Worm (Caenorhabditis elegans) whole organism, young adult: ENCODE data around the gene F29A7.8.
A peak's percentile ranks its signal among the peaks of the same experiment; 100 is the strongest.

Experiments used
- B0261.1 ChIP-seq: sonication (generic microtip); optimal IDR thresholded peaks from 2 replicates; lab custom pipeline; 2016; ENCODE audit warnings: mild to moderate bottlenecking, missing genetic modification characterization, moderate library complexity, missing compliant biosample characterization
- C06A6.2 ChIP-seq: fragments of 200-800 bp; sonication (Bioruptor generic); conservative IDR thresholded peaks from 2 replicates; pipeline ENCODE4 v1.3.6; 2022; ENCODE audit warnings: missing genetic modification characterization, missing compliant biosample characterization
- D2030.7 ChIP-seq: fragments of 200-800 bp; sonication (Bioruptor generic); IDR thresholded peaks from 2 replicates; pipeline ENCODE4 v1.3.6; 2022; ENCODE audit warnings: missing genetic modification reagents, missing genetic modification characterization, missing compliant biosample characterization
- F22D6.2 ChIP-seq: sonication (generic microtip); optimal IDR thresholded peaks from 2 replicates; lab custom pipeline; 2016; ENCODE audit warnings: mild to moderate bottlenecking, missing genetic modification characterization, missing compliant biosample characterization
- F23B12.7 ChIP-seq: sonication (generic microtip); optimal IDR thresholded peaks from 2 replicates; lab custom pipeline; 2017; ENCODE audit warnings: missing genetic modification characterization, mild to moderate bottlenecking, missing compliant biosample characterization, antibody characterized with exemption, moderate library complexity; ENCODE audit not compliant: insufficient read depth
- F37B4.10 ChIP-seq: fragments of 200-800 bp; sonication (Bioruptor generic); IDR thresholded peaks from 2 replicates; pipeline ENCODE4 v1.3.6; 2022; ENCODE audit warnings: missing genetic modification characterization, missing compliant biosample characterization
- F39B2.1 ChIP-seq: fragments of 200-800 bp; sonication (Bioruptor generic); IDR thresholded peaks from 2 replicates; pipeline ENCODE4 v1.3.6; 2022; ENCODE audit warnings: missing genetic modification reagents, missing genetic modification characterization, missing compliant biosample characterization
- Y53F4B.3 ChIP-seq: fragments of 200-800 bp; sonication (Bioruptor generic); IDR thresholded peaks from 2 replicates; pipeline ENCODE4 v1.3.6; 2022; ENCODE audit warnings: missing genetic modification reagents, missing genetic modification characterization, missing compliant biosample characterization
- Y56A3A.18 ChIP-seq: fragments of 200-800 bp; sonication (Bioruptor generic); IDR thresholded peaks from 2 replicates; pipeline ENCODE4 v1.3.6; 2022; ENCODE audit warnings: missing genetic modification reagents, missing genetic modification characterization, missing compliant biosample characterization
- Y95B8A.8 ChIP-seq: fragments of 200-800 bp; sonication (Bioruptor generic); IDR thresholded peaks from 2 replicates; pipeline ENCODE4 v1.3.6; 2022; ENCODE audit warnings: missing genetic modification reagents, missing genetic modification characterization, missing compliant biosample characterization
- akir-1 ChIP-seq: fragments of 200-800 bp; sonication (Bioruptor generic); optimal IDR thresholded peaks from 2 replicates; lab custom pipeline; 2018; ENCODE audit warnings: mild to moderate bottlenecking, missing genetic modification characterization, moderate library complexity, missing compliant biosample characterization
- aptf-3 ChIP-seq: fragments of 200-800 bp; sonication (Bioruptor generic); IDR thresholded peaks from 2 replicates; pipeline ENCODE4 v1.3.6; 2022; ENCODE audit warnings: missing genetic modification characterization, missing compliant biosample characterization
- attf-6 ChIP-seq: fragments of 200-800 bp; sonication (Bioruptor generic); IDR thresholded peaks from 2 replicates; pipeline ENCODE4 v1.3.6; 2022; ENCODE audit warnings: missing genetic modification reagents, missing genetic modification characterization, missing compliant biosample characterization
- bed-1 ChIP-seq: fragments of 200-800 bp; sonication (Bioruptor generic); IDR thresholded peaks from 2 replicates; pipeline ENCODE4 v1.3.6; 2022; ENCODE audit warnings: missing genetic modification reagents, missing genetic modification characterization, missing compliant biosample characterization
- bed-2 ChIP-seq: fragments of 200-800 bp; sonication (Bioruptor generic); IDR thresholded peaks from 2 replicates; pipeline ENCODE4 v1.3.6; 2022; ENCODE audit warnings: missing genetic modification reagents, missing genetic modification characterization, missing compliant biosample characterization
- ccch-3 ChIP-seq: fragments of 200-800 bp; sonication (Bioruptor generic); optimal IDR thresholded peaks from 2 replicates; lab custom pipeline; 2018; ENCODE audit warnings: mild to moderate bottlenecking, missing genetic modification characterization, missing compliant biosample characterization
- ceh-58 ChIP-seq: fragments of 200-800 bp; sonication (Bioruptor generic); IDR thresholded peaks from 2 replicates; pipeline ENCODE4 v1.3.6; 2022; ENCODE audit warnings: missing genetic modification characterization, missing compliant biosample characterization
- ceh-79 ChIP-seq: sonication (generic microtip); optimal IDR thresholded peaks from 2 replicates; lab custom pipeline; 2017; ENCODE audit warnings: mild to moderate bottlenecking, missing genetic modification characterization, missing compliant biosample characterization
- ceh-91 ChIP-seq: fragments of 200-800 bp; sonication (Bioruptor generic); IDR thresholded peaks from 2 replicates; pipeline ENCODE4 v1.3.6; 2022; ENCODE audit warnings: missing genetic modification reagents, missing genetic modification characterization, missing compliant biosample characterization
- dpl-1 ChIP-seq: fragments of 150-350 bp; optimal IDR thresholded peaks from 2 replicates; lab custom pipeline; 2014; ENCODE audit warnings: missing biosample characterization, missing genetic modification reagents, missing genetic modification characterization
- egl-18 ChIP-seq: fragments of 200-800 bp; sonication (Bioruptor generic); IDR thresholded peaks from 2 replicates; pipeline ENCODE4 v1.3.6; 2022; ENCODE audit warnings: missing genetic modification reagents, missing genetic modification characterization, missing compliant biosample characterization
- egl-44 ChIP-seq: fragments of 200-800 bp; sonication (Bioruptor generic); IDR thresholded peaks from 2 replicates; pipeline ENCODE4 v1.3.6; 2022; ENCODE audit warnings: missing genetic modification reagents, missing genetic modification characterization, missing compliant biosample characterization
- egrh-3 ChIP-seq: fragments of 200-800 bp; sonication (Bioruptor generic); IDR thresholded peaks from 2 replicates; pipeline ENCODE4 v1.3.6; 2022; ENCODE audit warnings: missing genetic modification reagents, missing genetic modification characterization, missing compliant biosample characterization
- fkh-3 ChIP-seq: sonication (generic microtip); optimal IDR thresholded peaks from 2 replicates; lab custom pipeline; 2016; ENCODE audit warnings: mild to moderate bottlenecking, missing genetic modification characterization, missing compliant biosample characterization
- hsf-1 ChIP-seq: fragments of 200-800 bp; sonication (Bioruptor generic); IDR thresholded peaks from 2 replicates; pipeline ENCODE4 v1.3.6; 2022; ENCODE audit warnings: missing genetic modification reagents, missing genetic modification characterization, missing compliant biosample characterization
- lin-35 ChIP-seq, 3 experiments: fragments of 150-350 bp in 2 of 3; sonication (generic microtip) in 1 of 3; optimal IDR thresholded peaks; 2 replicates each; lab custom pipeline; 2014 to 2018; ENCODE audit warnings: missing biosample characterization in 3 of 3, missing genetic modification characterization in 3 of 3, missing genetic modification reagents in 3 of 3
- lir-1 ChIP-seq: fragments of 200-800 bp; sonication (Bioruptor generic); conservative IDR thresholded peaks from 2 replicates; pipeline ENCODE4 v1.3.6; 2022; ENCODE audit warnings: missing genetic modification reagents, missing genetic modification characterization, missing compliant biosample characterization
- madf-3 ChIP-seq: fragments of 200-800 bp; sonication (Bioruptor generic); IDR thresholded peaks from 2 replicates; pipeline ENCODE4 v1.3.6; 2022; ENCODE audit warnings: missing genetic modification reagents, missing genetic modification characterization, missing compliant biosample characterization
- mel-28 ChIP-seq: sonication (generic microtip); optimal IDR thresholded peaks from 2 replicates; lab custom pipeline; 2016; ENCODE audit warnings: borderline replicate concordance, mild to moderate bottlenecking, missing genetic modification characterization, missing compliant biosample characterization
- nfya-1 ChIP-seq: sonication (generic microtip); optimal IDR thresholded peaks from 2 replicates; lab custom pipeline; 2017; ENCODE audit warnings: antibody characterized with exemption, missing compliant biosample characterization, missing genetic modification characterization, borderline replicate concordance; ENCODE audit not compliant: insufficient read depth
- nfyb-1 ChIP-seq: fragments of 200-800 bp; sonication (Bioruptor generic); IDR thresholded peaks from 2 replicates; pipeline ENCODE4 v1.3.6; 2022; ENCODE audit warnings: missing genetic modification reagents, missing genetic modification characterization, missing compliant biosample characterization
- nhr-179 ChIP-seq: sonication (generic microtip); optimal IDR thresholded peaks from 2 replicates; lab custom pipeline; 2016; ENCODE audit warnings: mild to moderate bottlenecking, missing genetic modification characterization, missing compliant biosample characterization
- nhr-90 ChIP-seq: sonication (generic microtip); optimal IDR thresholded peaks from 2 replicates; lab custom pipeline; 2016; ENCODE audit warnings: missing genotype, mild to moderate bottlenecking, missing genetic modification characterization, missing compliant biosample characterization
- rec-8 ChIP-seq, 2 experiments: sonication (generic microtip); optimal IDR thresholded peaks; 2 replicates each; lab custom pipeline; 2016; ENCODE audit warnings: mild to moderate bottlenecking in 2 of 2, missing genetic modification characterization in 2 of 2, missing genetic modification reagents in 2 of 2, missing genotype in 2 of 2, missing biosample characterization in 1 of 2, missing compliant biosample characterization in 1 of 2, moderate library complexity in 1 of 2
- rpc-1 ChIP-seq, 2 experiments: fragments of 150-350 bp in 1 of 2; sonication (generic microtip) in 1 of 2; optimal IDR thresholded peaks; 2 replicates each; lab custom pipeline; 2014 to 2018; ENCODE audit warnings: missing biosample characterization in 1 of 2, missing genetic modification characterization in 1 of 2, missing genetic modification reagents in 1 of 2, missing genotype in 1 of 2
- snpc-1.1 ChIP-seq: sonication (generic microtip); optimal IDR thresholded peaks from 2 replicates; lab custom pipeline; 2017; ENCODE audit warnings: missing genetic modification characterization, mild to moderate bottlenecking, missing compliant biosample characterization, antibody characterized with exemption, moderate library complexity, missing genotype, missing genetic modification reagents; ENCODE audit not compliant: insufficient read depth
- snpc-4 ChIP-seq, 5 experiments: fragments of 150-350 bp in 1 of 5; sonication (generic microtip) in 4 of 5; optimal IDR thresholded peaks; 2 replicates each; lab custom pipeline; 2014 to 2018; ENCODE audit warnings: missing genetic modification characterization in 5 of 5, missing biosample characterization in 3 of 5, antibody characterized with exemption in 2 of 5, mild to moderate bottlenecking in 2 of 5, missing compliant biosample characterization in 2 of 5, missing genotype in 2 of 5, moderate library complexity in 2 of 5, missing genetic modification reagents in 1 of 5
- sptf-2 ChIP-seq: fragments of 200-800 bp; sonication (Bioruptor generic); optimal IDR thresholded peaks from 2 replicates; lab custom pipeline; 2018; ENCODE audit warnings: mild to moderate bottlenecking, missing genetic modification characterization, missing compliant biosample characterization
- xnd-1 ChIP-seq: sonication (generic microtip); optimal IDR thresholded peaks from 2 replicates; lab custom pipeline; 2016; ENCODE audit warnings: missing genotype, missing genetic modification reagents, missing genetic modification characterization, missing compliant biosample characterization
- zfh-2 ChIP-seq: fragments of 200-800 bp; sonication (Bioruptor generic); conservative IDR thresholded peaks from 2 replicates; pipeline ENCODE4 v1.3.6; 2022; ENCODE audit warnings: missing genetic modification reagents, missing genetic modification characterization, missing compliant biosample characterization
- ztf-18 ChIP-seq: sonication (generic microtip); optimal IDR thresholded peaks from 2 replicates; lab custom pipeline; 2016; ENCODE audit warnings: missing genotype, mild to moderate bottlenecking, missing genetic modification characterization, missing compliant biosample characterization
- ztf-25 ChIP-seq: fragments of 200-800 bp; sonication (Bioruptor generic); IDR thresholded peaks from 2 replicates; pipeline ENCODE4 v1.3.6; 2022; ENCODE audit warnings: missing genetic modification reagents, missing genetic modification characterization, missing compliant biosample characterization
- ztf-3 ChIP-seq: fragments of 200-800 bp; sonication (Bioruptor generic); optimal IDR thresholded peaks from 2 replicates; lab custom pipeline; 2018; ENCODE audit warnings: mild to moderate bottlenecking, missing genetic modification characterization, missing compliant biosample characterization

F29A7.8 gene

DNA sequence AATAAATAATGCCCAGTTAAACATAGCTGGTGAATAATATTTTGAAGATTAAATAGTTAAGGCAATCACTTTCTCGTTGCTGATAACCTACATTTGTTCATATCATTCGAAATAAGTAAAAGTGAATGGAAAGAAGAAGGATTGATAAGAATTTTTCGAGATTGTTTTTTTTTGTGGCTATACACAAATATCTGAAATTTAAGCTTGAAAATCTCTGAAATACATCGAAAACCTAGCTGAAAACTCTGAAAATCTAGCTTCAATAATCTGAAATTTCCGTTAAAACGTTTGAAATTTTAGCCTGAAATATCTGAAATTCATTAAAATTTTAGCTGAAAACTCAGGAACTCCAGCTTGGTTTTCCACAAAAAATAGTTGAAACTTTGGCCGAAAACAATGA, 18.2 kb downstream of the F29A7.8 start, which contains the start of gene T05A8.6:
Gene T05A8.6 (minus strand): TSS at position 101 of the 400 bp plus-strand sequence.
- TF ChIP-seq nhr-90 (tag; lab: Kevin White, UChicago) = no peak
- TF ChIP-seq bed-1 (GFP tag; lab: Robert Waterston, UW) = no peak
- TF ChIP-seq aptf-3 (GFP tag; lab: Robert Waterston, UW) = no peak
- no peak for TF ChIP-seq nhr-179 (tag; lab: Kevin White, UChicago)
- TF ChIP-seq Y56A3A.18 (GFP tag; lab: Robert Waterston, UW) = no peak
- TF ChIP-seq attf-6 (GFP tag; lab: Robert Waterston, UW) = no peak
- TF ChIP-seq F39B2.1 = no peak
- no peak for TF ChIP-seq Y95B8A.8
- no peak for TF ChIP-seq ceh-91
- no peak for TF ChIP-seq xnd-1
- no peak for TF ChIP-seq ccch-3 (GFP tag; lab: Kevin White, UChicago)
- TF ChIP-seq fkh-3 (tag; lab: Kevin White, UChicago) = no peak
- no peak for TF ChIP-seq snpc-1.1
- TF ChIP-seq bed-2 (GFP tag; lab: Robert Waterston, UW) = no peak
- no peak for TF ChIP-seq dpl-1 (GFP tag; lab: Kevin White, UChicago)

ce11 chrII:2736938-2737337, 20.9 kb downstream of the F29A7.8 start:
- TF ChIP-seq lin-35 (GFP tag; optimal IDR thresholded peaks at IDR 0.05; lab: Kevin White, UChicago) (no peak), D2030.7 (0 out of 2 replicates have a peak, but pooled peaks have one; percentile 22), zfh-2 (peak; percentile 70), sptf-2 (GFP tag; lab: Kevin White, UChicago) (peak; percentile 14), hsf-1 (GFP tag; lab: Robert Waterston, UW) (no peak), snpc-4 (GFP tag; optimal IDR thresholded peaks at IDR 0.05; lab: Kevin White, UChicago) (no peak), snpc-4 (tag; optimal IDR thresholded peaks at IDR 0.05; lab: Kevin White, UChicago) (peak in 2 of 4 experiments; percentile 30 to 66), egrh-3 (peak; percentile 50)

DNA sequence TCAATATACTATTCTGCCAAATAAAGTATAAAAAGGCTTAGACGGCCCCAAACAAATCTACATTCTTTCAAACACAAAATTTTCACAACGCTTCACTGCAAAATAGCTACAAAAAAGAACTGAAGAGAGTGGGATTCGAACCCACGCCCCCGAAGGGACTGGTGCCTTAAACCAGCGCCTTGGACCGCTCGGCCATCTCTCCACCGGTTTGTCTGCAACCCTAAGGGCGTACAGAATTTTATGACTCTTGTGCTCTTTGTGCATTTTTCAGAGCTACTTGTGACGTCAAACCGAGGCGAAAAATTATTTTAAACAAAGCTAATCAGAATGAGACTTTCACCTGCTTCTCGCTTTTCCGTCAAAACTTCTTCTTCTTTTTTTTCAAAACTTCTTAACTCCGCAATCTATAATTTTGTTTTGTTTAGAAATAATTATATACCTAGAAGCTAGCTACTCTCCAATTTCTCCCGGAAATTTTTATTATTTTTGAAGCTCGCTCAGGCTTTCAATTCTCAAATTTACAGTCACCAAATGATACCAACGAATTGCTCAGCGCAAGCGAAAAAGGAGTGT, 21.6 kb downstream of the F29A7.8 start, which contains the start of gene T05A8.8:
Gene T05A8.8 (plus strand): TSS at position 523 of the 573 bp plus-strand sequence.
- TF ChIP-seq F37B4.10 (GFP tag; lab: Robert Waterston, UW) (no peak), lir-1 (GFP tag; lab: Robert Waterston, UW) (no peak), rpc-1 (optimal IDR thresholded peaks at IDR 0.05; lab: Kevin White, UChicago) (peak; percentile 48), rpc-1 (tag; optimal IDR thresholded peaks at IDR 0.05; lab: Kevin White, UChicago) (peak; percentile 74), nfya-1 (tag; lab: Kevin White, UChicago) (no peak), ceh-91 (no peak), ceh-58 (GFP tag; lab: Robert Waterston, UW) (no peak), madf-3 (GFP tag; lab: Robert Waterston, UW) (no peak), rec-8 (tag; optimal IDR thresholded peaks at IDR 0.05; lab: Kevin White, UChicago) (no peak), akir-1 (GFP tag; lab: Kevin White, UChicago) (no peak), dpl-1 (GFP tag; lab: Kevin White, UChicago) (no peak), D2030.7 (peak; percentile 45), snpc-4 (GFP tag; optimal IDR thresholded peaks at IDR 0.05; lab: Kevin White, UChicago) (no peak), snpc-4 (tag; optimal IDR thresholded peaks at IDR 0.05; lab: Kevin White, UChicago) (no peak), xnd-1 (no peak), B0261.1 (tag; lab: Kevin White, UChicago) (no peak), ceh-79 (tag; lab: Kevin White, UChicago) (no peak), hsf-1 (GFP tag; lab: Robert Waterston, UW) (0 out of 2 replicates have a peak, but pooled peaks have one; percentile 15), Y53F4B.3 (GFP tag; lab: Robert Waterston, UW) (no peak), egl-44 (GFP tag; lab: Robert Waterston, UW) (no peak), egl-18 (GFP tag; lab: Robert Waterston, UW) (no peak), mel-28 (tag; lab: Kevin White, UChicago) (no peak), ztf-25 (no peak), lin-35 (GFP tag; optimal IDR thresholded peaks at IDR 0.05; lab: Kevin White, UChicago) (no peak), ztf-18 (tag; lab: Kevin White, UChicago) (no peak), nfyb-1 (GFP tag; lab: Robert Waterston, UW) (0 out of 2 replicates have a peak, but pooled peaks have one; percentile 14), F22D6.2 (tag; lab: Kevin White, UChicago) (no peak), F23B12.7 (tag; lab: Kevin White, UChicago) (no peak), C06A6.2 (no peak), ztf-3 (GFP tag; lab: Kevin White, UChicago) (no peak)
